Worm (Caenorhabditis elegans): ENCODE data around the gene twk-24.

The twk-24 gene

DNA sequence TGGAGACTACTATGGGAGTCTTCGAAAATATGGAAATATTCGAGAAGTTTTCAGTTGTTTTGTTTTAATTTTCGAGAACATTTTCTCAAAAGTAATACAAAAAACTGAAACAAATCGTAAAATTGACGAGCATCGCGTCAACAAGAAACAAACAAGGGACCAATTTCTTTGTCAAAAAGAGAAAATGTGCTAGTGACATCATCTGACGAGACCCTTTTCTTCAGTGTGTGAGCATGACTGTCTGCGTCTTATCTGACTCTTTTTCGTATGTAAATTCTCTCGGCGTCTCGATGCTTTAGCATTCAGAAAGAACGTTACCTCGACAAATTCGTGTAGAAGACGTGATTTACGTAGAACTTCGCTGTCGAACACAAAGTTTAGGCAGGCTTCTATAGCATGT is 18.5 kb upstream of the twk-24 start:
- TF ChIP-seq attf-4 (tag; optimal IDR thresholded peaks at IDR 0.05) (no peak), hlh-30 (tag; optimal IDR thresholded peaks at IDR 0.05; ENCODE audit: insufficient read depth) (peak; percentile 29), mep-1 (tag; optimal IDR thresholded peaks at IDR 0.05) (peak; percentile 0), fkh-10 (GFP tag; optimal IDR thresholded peaks at IDR 0.05) (peak; percentile 12), Y75B8A.6 (GFP tag; IDR thresholded peaks at IDR 0.05) (no peak), unc-62 (GFP tag; optimal IDR thresholded peaks at IDR 0.05 in 1 of 2) (peak in 1 of 2 experiments; percentile 77), unc-62 (tag; optimal IDR thresholded peaks at IDR 0.05) (no peak), ceh-82 (tag; optimal IDR thresholded peaks at IDR 0.05) (no peak), rbr-2 (tag; optimal IDR thresholded peaks at IDR 0.05) (no peak), lsy-2 (tag; optimal IDR thresholded peaks at IDR 0.05) (peak in 1 of 2 experiments; percentile 24)

DNA sequence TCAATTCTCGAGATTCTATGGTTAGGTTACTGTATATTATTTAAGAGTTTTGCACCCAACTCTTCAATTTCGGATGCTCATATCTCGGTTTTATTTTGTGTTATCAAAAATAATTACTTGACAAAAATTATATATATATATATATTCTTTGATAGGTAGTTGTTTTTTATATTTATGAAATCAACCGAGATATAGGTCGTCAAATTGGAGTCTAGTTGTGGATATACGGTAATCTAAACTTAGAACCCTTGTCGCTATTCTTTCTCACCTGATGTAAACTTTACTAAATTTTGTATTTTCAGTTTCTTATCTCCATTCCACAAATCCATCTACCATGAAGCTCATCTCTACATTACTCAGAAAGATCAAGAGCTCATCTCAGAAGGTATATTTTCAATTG is 14.1 kb upstream of the twk-24 start, which contains the start of gene F55C5.10:
F55C5.10 (plus strand) TSS at position 301 of the 400 bp plus-strand sequence.
- TF ChIP-seq daf-19 (GFP tag; conservative IDR thresholded peaks at IDR 0.05), result no peak
- TF ChIP-seq D1046.2 (GFP tag; IDR thresholded peaks at IDR 0.05), result no peak
- TF ChIP-seq mep-1 (tag; optimal IDR thresholded peaks at IDR 0.05), result no peak
- peak in 1 of 2 experiments; percentile 27 for TF ChIP-seq unc-62 (GFP tag; optimal IDR thresholded peaks at IDR 0.05 in 1 of 2)
- TF ChIP-seq unc-62 (tag; optimal IDR thresholded peaks at IDR 0.05), result no peak
- TF ChIP-seq dmd-6 (GFP tag; IDR thresholded peaks at IDR 0.05), result no peak
- no peak for TF ChIP-seq hif-1 (tag; optimal IDR thresholded peaks at IDR 0.05)
- TF ChIP-seq nhr-48 (tag; optimal IDR thresholded peaks at IDR 0.05), result no peak

DNA sequence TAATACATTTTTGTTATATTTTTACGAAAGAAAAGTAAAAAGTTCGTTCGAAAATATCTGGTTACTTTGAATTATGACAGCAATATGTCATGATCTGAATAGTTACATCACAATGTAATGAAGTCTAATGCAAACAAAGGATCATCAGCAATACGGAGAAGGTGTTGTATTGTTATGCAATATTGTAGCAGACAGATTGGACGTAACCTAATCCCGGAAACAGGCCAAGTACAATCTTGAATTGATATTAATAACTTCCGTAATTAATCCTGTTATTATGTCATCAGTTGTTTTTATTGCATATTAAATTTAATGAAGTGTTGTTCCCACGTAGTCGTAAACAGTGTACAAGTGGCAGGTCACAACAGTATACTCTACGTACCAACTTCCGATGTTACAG is 12.4 kb upstream of the twk-24 start:
- TF ChIP-seq unc-62 (GFP tag; optimal IDR thresholded peaks at IDR 0.05 in 1 of 2) (peak in 1 of 2 experiments; percentile 34), unc-62 (tag; optimal IDR thresholded peaks at IDR 0.05) (no peak), pqm-1 (tag; optimal IDR thresholded peaks at IDR 0.05) (no peak)

DNA sequence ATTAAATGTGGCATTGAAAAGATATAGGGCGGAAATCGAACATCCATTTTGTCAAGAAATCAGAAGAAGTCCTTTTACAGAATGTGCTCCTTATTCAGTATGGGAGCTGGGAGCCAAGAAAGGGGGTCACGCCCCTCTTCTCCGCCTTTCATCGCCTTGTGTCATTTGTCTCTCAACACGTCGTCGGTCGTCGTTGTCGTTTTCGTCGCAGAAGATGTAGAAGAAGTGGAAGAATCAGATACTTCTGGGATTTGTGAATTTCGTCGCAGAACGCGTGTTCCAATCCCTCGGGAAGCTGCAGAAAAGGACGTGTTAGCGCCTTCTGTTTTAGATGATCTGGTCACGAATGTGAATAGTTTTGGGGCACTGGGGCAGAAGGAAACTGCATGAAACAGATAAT is 7.8 kb upstream of the twk-24 start, which contains the start of gene bnc-1:
bnc-1 (minus strand) TSS at position 101 of the 400 bp plus-strand sequence.
- TF ChIP-seq zag-1 (tag; optimal IDR thresholded peaks at IDR 0.05), result no peak
- no peak for TF ChIP-seq F26F4.8 (GFP tag; conservative IDR thresholded peaks at IDR 0.05)
- TF ChIP-seq skn-1 (tag; optimal IDR thresholded peaks at IDR 0.05), result no peak
- TF ChIP-seq F44E2.7 (GFP tag; IDR thresholded peaks at IDR 0.05), result peak; percentile 33; the same call in 1 of the 2 replicates
- no peak for TF ChIP-seq aly-2 (tag; optimal IDR thresholded peaks at IDR 0.05)

DNA sequence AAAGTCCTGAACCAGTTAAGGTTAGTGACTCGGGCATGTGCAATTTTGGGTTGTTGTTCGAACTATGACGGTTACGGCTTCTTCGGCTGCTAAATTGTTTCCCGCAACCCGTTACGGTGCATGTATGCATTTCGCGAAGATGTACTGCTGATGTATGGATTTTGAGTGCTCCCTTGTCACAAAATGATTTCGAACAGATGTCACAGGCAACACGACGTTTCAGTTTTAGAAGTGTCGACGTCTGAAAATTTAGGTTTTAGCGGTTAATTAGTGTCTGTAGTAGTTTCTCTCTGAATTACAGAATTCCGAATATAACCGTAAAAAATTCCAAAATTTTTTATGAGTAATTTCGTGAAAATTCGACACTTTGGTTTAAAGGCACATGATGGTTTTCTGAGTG is 6.6 kb upstream of the twk-24 start:
- TF ChIP-seq ceh-82 (tag; optimal IDR thresholded peaks at IDR 0.05) (no peak), nhr-6 (tag; optimal IDR thresholded peaks at IDR 0.05) (no peak), ama-1 (optimal IDR thresholded peaks at IDR 0.05) (no peak), spr-1 (tag; optimal IDR thresholded peaks at IDR 0.05) (no peak), ztf-11 (tag; optimal IDR thresholded peaks at IDR 0.05) (no peak), dmd-9 (GFP tag; IDR thresholded peaks at IDR 0.05) (no peak), nhr-76 (tag; optimal IDR thresholded peaks at IDR 0.05) (no peak)

DNA sequence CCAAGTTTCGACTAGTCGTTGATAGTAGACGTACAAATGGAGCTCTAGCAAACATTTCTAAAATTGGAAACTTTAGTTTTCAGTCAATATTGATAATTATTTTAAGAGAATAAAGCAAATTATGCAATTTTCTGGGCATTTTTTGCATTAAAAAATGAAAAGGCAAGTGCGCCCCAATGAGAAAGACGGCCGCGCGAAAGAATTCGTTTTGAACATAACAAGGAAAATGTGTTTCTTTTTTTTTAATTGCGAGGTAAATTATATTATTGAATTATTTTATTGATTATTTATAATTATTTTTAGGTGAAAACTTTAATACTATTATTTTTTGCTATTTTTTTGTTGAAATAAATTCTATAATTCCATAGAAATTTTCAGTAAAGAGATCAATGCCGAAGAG is 2.4 kb upstream of the twk-24 start, which contains the start of the genes tsfm-1 and capg-2:
tsfm-1 (minus strand) TSS at position 57 of the 400 bp plus-strand sequence.
capg-2 (plus strand) TSS at position 379 of the 400 bp plus-strand sequence.
- no peak for TF ChIP-seq lin-39 (tag; optimal IDR thresholded peaks at IDR 0.05)
- no peak for TF ChIP-seq lin-29 (GFP tag; IDR thresholded peaks at IDR 0.05)
- TF ChIP-seq mes-2 (tag; optimal IDR thresholded peaks at IDR 0.05; ENCODE audit: poor library complexity, severe bottlenecking), result peak; percentile 29
- TF ChIP-seq daf-16 (GFP tag; optimal IDR thresholded peaks at IDR 0.05), result no peak
- no peak for TF ChIP-seq daf-16 (tag; optimal IDR thresholded peaks at IDR 0.05)
- no peak for TF ChIP-seq spr-3 (GFP tag; optimal IDR thresholded peaks at IDR 0.05)
- peak; percentile 84 for TF ChIP-seq lin-38 (GFP tag; IDR thresholded peaks at IDR 0.05)
- TF ChIP-seq unc-130 (GFP tag; optimal IDR thresholded peaks at IDR 0.05), result no peak
- TF ChIP-seq T26A8.4 (GFP tag; IDR thresholded peaks at IDR 0.05), result no peak
- TF ChIP-seq fos-1 (tag; optimal IDR thresholded peaks at IDR 0.05), result no peak
- no peak for TF ChIP-seq nhr-6 (tag; optimal IDR thresholded peaks at IDR 0.05)
- no peak for TF ChIP-seq madf-9 (GFP tag; conservative IDR thresholded peaks at IDR 0.05)
- peak; percentile 73 for TF ChIP-seq dpl-1 (GFP tag; optimal IDR thresholded peaks at IDR 0.05)
- no peak for TF ChIP-seq nhr-11 (tag; optimal IDR thresholded peaks at IDR 0.05)
- no peak for TF ChIP-seq ceh-44 (GFP tag; IDR thresholded peaks at IDR 0.05)
- TF ChIP-seq F37D6.2 (tag; optimal IDR thresholded peaks at IDR 0.05), result no peak
- TF ChIP-seq aha-1 (tag), result peak; percentile 62
- no peak for TF ChIP-seq nhr-237 (tag; optimal IDR thresholded peaks at IDR 0.05)
